Worm (Caenorhabditis elegans) whole organism, midembryonic: Measurements from ENCODE around the gene C06G4.6.

Experiments used
- T22C8.4 ChIP-seq: fragments of 200-800 bp; sonication (Bioruptor generic); IDR thresholded peaks from 2 replicates; pipeline ENCODE4 v1.3.6; 2022; ENCODE audit warnings: missing genetic modification characterization, missing compliant biosample characterization
- cog-1 ChIP-seq: sonication (generic microtip); optimal IDR thresholded peaks from 2 replicates; lab custom pipeline; 2016; ENCODE audit warnings: missing genetic modification characterization, missing compliant biosample characterization
- flt-1 ChIP-seq: fragments of 200-800 bp; sonication (Bioruptor generic); IDR thresholded peaks from 2 replicates; pipeline ENCODE4 v1.3.6; 2022; ENCODE audit warnings: missing genetic modification characterization, missing compliant biosample characterization
- klf-2 ChIP-seq: fragments of 200-800 bp; sonication (Bioruptor generic); conservative IDR thresholded peaks from 2 replicates; pipeline ENCODE4 v1.3.6; 2022; ENCODE audit warnings: missing genetic modification reagents, missing genetic modification characterization, missing compliant biosample characterization
- med-1 ChIP-seq: sonication (generic microtip); optimal IDR thresholded peaks from 2 replicates; lab custom pipeline; 2017; ENCODE audit warnings: missing genetic modification characterization, mild to moderate bottlenecking, missing compliant biosample characterization, antibody characterized with exemption, missing genetic modification reagents; ENCODE audit not compliant: insufficient read depth
- ref-1 ChIP-seq: fragments of 200-800 bp; sonication (Bioruptor generic); conservative IDR thresholded peaks from 2 replicates; pipeline ENCODE4 v1.3.6; 2022; ENCODE audit warnings: missing genetic modification reagents, missing genetic modification characterization, missing compliant biosample characterization
- tab-1 ChIP-seq: fragments of 200-800 bp; sonication (Bioruptor generic); IDR thresholded peaks from 2 replicates; pipeline ENCODE4 v1.3.6; 2022; ENCODE audit warnings: missing genetic modification characterization, missing compliant biosample characterization
- ztf-23 ChIP-seq: fragments of 200-800 bp; sonication (Bioruptor generic); IDR thresholded peaks from 2 replicates; pipeline ENCODE4 v1.3.6; 2022; ENCODE audit warnings: missing genetic modification reagents, missing genetic modification characterization, missing compliant biosample characterization
- ztf-29 ChIP-seq: fragments of 200-800 bp; sonication (Bioruptor generic); IDR thresholded peaks from 2 replicates; pipeline ENCODE4 v1.3.6; 2022; ENCODE audit warnings: missing genetic modification reagents, missing genetic modification characterization, missing compliant biosample characterization

- TF ChIP-seq ztf-23 (GFP tag; lab: Robert Waterston, UW) (no peak), flt-1 (no peak), T22C8.4 (no peak), ref-1 (no peak), ztf-29 (no peak), med-1 (no peak), tab-1 (GFP tag; lab: Robert Waterston, UW) (no peak), cog-1 (no peak), klf-2 (no peak)
These were observed 25.3 kb downstream of the C06G4.6 start, which contains the start of gene F44B9.8 for ce11 chrIII:8029487-8029886.
